Fruit fly (Drosophila melanogaster): ENCODE results near the gene Daao2.

Gene Daao2

DNA sequence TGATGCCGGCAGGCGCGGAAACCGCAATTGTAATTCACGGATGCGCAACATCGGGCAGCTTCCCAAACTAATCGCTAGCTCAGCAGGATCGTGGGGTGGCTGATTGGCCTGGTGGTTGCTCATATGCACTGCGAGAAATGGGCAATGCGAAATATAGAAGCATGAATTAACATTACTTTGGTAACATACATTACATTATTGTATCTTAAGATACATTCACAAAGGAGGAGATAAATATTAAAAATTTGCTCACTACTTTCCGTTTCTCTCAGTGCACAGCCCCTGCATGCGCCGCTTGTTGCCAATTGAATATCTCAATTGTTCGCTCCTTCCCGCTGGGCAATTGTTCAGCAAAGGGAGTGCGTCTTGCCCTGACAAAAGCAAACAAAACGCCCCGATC lies 38.5 kb downstream of the Daao2 start (continued):
- TF ChIP-seq CG2116 (GFP tag; optimal IDR thresholded peaks at IDR 0.05) (peak; percentile 8), Trl (optimal IDR thresholded peaks at IDR 0.05) (no peak), Trl (GFP tag; optimal IDR thresholded peaks at IDR 0.05) (peak; percentile 73), CG14050 (GFP tag; IDR thresholded peaks at IDR 0.05) (peak; percentile 40; the same call in 2 of the 3 replicates), lola (GFP tag; optimal IDR thresholded peaks at IDR 0.05) (peak in 1 of 3 experiments; percentile 91), CG8388 (GFP tag; optimal IDR thresholded peaks at IDR 0.05) (peak; percentile 75), CG31365 (tag; optimal IDR thresholded peaks at IDR 0.05) (no peak), CG13424 (tag; optimal IDR thresholded peaks at IDR 0.05) (peak; percentile 79), zfh1 (GFP tag; IDR thresholded peaks at IDR 0.05) (peak; percentile 92), CG33557 (GFP tag; optimal IDR thresholded peaks at IDR 0.05) (peak; percentile 87), CG15514 (GFP tag; optimal IDR thresholded peaks at IDR 0.05) (no peak), Dref (GFP tag; IDR thresholded peaks at IDR 0.05) (no peak), her (GFP tag; optimal IDR thresholded peaks at IDR 0.05) (peak; percentile 47), CG8359 (GFP tag; optimal IDR thresholded peaks at IDR 0.05; ENCODE audit: borderline replicate concordance) (peak; percentile 50), Chrac-16 (GFP tag; optimal IDR thresholded peaks at IDR 0.05) (peak; percentile 71), peb (GFP tag; IDR thresholded peaks at IDR 0.05) (peak; percentile 65; the same call in 1 of the 2 replicates), sima (GFP tag; optimal IDR thresholded peaks at IDR 0.05) (no peak), ken (GFP tag; IDR thresholded peaks at IDR 0.05) (peak; percentile 85), CG15269 (tag; optimal IDR thresholded peaks at IDR 0.05) (no peak), CG6765 (GFP tag; optimal IDR thresholded peaks at IDR 0.05) (no peak), toy (GFP tag; IDR thresholded peaks at IDR 0.05) (no peak), E2f2 (GFP tag; IDR thresholded peaks at IDR 0.05) (peak; percentile 20; the same call in 1 of the 2 replicates), caup (GFP tag; optimal IDR thresholded peaks at IDR 0.05; ENCODE audit: severe bottlenecking) (peak; percentile 28), da (GFP tag; optimal IDR thresholded peaks at IDR 0.05) (peak; percentile 69), shn (GFP tag; optimal IDR thresholded peaks at IDR 0.05) (peak; percentile 44), Nf-YC (tag; optimal IDR thresholded peaks at IDR 0.05) (peak; percentile 64), CG8089 (GFP tag; optimal IDR thresholded peaks at IDR 0.05) (peak; percentile 69), CG14014 (GFP tag; IDR thresholded peaks at IDR 0.05) (0 out of 2 replicates have a peak, but pooled peaks have one; percentile 39), sens (GFP tag) (peak; percentile 98), CG10147 (GFP tag; optimal IDR thresholded peaks at IDR 0.05) (no peak), gro (GFP tag; optimal IDR thresholded peaks at IDR 0.05) (no peak), ATbp (GFP tag; optimal IDR thresholded peaks at IDR 0.05) (peak; percentile 68), CG10979 (tag; optimal IDR thresholded peaks at IDR 0.05) (peak; percentile 89), CG5953 (GFP tag; IDR thresholded peaks at IDR 0.05) (no peak), pho (GFP tag; optimal IDR thresholded peaks at IDR 0.05) (peak; percentile 13), CG2875 (GFP tag; optimal IDR thresholded peaks at IDR 0.05) (peak; percentile 66), CG12391 (tag; optimal IDR thresholded peaks at IDR 0.05) (peak; percentile 74), CG9609 (GFP tag; optimal IDR thresholded peaks at IDR 0.05) (peak; percentile 56), dmrt99B (tag; optimal IDR thresholded peaks at IDR 0.05) (peak; percentile 77), vnd (GFP tag; IDR thresholded peaks at IDR 0.05; ENCODE audit: partially characterized antibody) (no peak), Stat92E (GFP tag; optimal IDR thresholded peaks at IDR 0.05) (peak in 1 of 3 experiments; percentile 60), cwo (GFP tag; optimal IDR thresholded peaks at IDR 0.05) (no peak), CG3847 (GFP tag; IDR thresholded peaks at IDR 0.05) (peak; percentile 33; the same call in 1 of the 2 replicates), Deaf1 (tag; optimal IDR thresholded peaks at IDR 0.05) (peak; percentile 23), insv (GFP tag; optimal IDR thresholded peaks at IDR 0.05) (no peak), CG12071 (GFP tag; optimal IDR thresholded peaks at IDR 0.05) (no peak), trem (tag; optimal IDR thresholded peaks at IDR 0.05) (peak; percentile 69), CG13894 (tag; optimal IDR thresholded peaks at IDR 0.05) (no peak), Fer1 (GFP tag; optimal IDR thresholded peaks at IDR 0.05) (no peak), CG4360 (GFP tag; IDR thresholded peaks at IDR 0.05) (peak; percentile 53; the same call in 1 of the 2 replicates)

Data from whole organism, embryonic.